Fruit fly (Drosophila melanogaster) S2 (cell line): ENCODE measurements around the gene hth.

ENCODE experiments used
- CG8478 ChIP-seq: fragments of >200 bp; optimal IDR thresholded peaks from 2 replicates; lab custom pipeline; 2018
- CTCF ChIP-seq, 2 experiments: fragments of >200 bp; optimal IDR thresholded peaks; 2 replicates each; lab custom pipeline; 2018

Gene hth

DNA sequence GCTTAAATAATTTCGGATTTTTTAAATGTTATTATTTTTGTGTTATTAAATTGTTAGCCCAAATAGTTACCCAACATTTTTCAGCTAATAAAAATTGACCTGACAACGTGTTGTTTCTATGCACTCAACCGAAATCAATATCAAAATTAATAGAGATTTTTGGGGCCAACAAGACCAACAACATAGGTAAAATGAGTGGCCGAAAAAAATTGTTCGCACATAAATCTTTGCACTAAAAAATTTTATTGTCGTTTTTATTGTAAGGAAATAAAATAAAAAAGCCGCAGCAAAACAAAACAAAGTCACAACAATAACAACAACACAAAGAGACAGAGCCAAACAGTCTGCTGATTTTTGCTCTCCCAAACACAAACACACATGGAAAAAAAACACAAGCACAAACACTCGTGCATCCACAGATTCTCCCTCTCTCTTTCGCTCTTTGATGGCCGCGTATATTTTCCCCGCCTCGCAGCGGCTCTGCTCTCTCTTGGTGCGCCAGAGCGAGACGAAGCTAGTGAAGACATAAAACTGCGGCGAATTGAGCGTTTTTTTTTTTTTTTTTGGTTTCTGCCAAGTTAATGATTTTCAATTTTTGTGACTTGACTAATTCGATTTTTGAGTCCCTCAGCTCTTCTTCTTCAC is 103.7 kb downstream of the hth start:
- no peak for TF ChIP-seq CTCF (optimal IDR thresholded peaks at IDR 0.05; lab: Kevin White, UChicago)
- no peak for TF ChIP-seq CG8478

- TF ChIP-seq CTCF (optimal IDR thresholded peaks at IDR 0.05; lab: Kevin White, UChicago): no peak
- TF ChIP-seq CG8478: no peak
Measured at dm6 chr3R:10534689-10535088, 104.7 kb downstream of the hth start.

- TF ChIP-seq CTCF (optimal IDR thresholded peaks at IDR 0.05; lab: Kevin White, UChicago): no peak
- TF ChIP-seq CG8478: no peak
Measured at dm6 chr3R:10533146-10533545, 106.2 kb downstream of the hth start.

DNA sequence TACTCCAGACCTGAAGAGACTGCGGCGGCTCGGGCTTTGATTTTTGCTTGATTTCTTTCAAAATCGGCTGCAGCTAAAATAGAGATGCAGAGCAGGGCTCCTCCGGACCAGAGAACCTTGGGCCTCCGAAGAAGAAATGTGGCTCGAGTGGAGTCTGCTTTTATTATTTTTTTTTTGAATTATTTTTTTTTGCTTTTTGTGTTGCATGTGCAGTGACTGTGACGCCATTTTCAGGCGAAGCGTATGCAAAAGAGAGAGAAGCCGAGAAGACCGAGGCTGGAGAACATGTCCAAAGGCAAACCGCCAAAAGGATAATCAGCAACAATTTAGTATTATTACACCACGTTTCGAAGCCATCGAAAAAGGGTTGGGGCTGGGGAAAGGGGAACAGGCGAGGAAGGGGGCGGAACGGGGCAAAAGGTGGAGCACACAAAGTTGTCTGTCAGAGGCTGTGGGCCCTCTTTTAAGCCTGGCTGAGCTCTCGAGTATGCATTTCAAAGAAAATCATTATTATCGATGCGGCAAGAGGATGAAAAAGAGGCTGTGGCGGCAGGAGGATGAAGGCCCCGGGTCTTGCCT is 107.0 kb downstream of the hth start:
- TF ChIP-seq CTCF (optimal IDR thresholded peaks at IDR 0.05; lab: Kevin White, UChicago) (no peak), CG8478 (no peak)

- TF ChIP-seq CTCF (optimal IDR thresholded peaks at IDR 0.05; lab: Kevin White, UChicago): no peak
- no peak for TF ChIP-seq CG8478
Measured at dm6 chr3R:10531798-10532197, 107.6 kb downstream of the hth start.

DNA sequence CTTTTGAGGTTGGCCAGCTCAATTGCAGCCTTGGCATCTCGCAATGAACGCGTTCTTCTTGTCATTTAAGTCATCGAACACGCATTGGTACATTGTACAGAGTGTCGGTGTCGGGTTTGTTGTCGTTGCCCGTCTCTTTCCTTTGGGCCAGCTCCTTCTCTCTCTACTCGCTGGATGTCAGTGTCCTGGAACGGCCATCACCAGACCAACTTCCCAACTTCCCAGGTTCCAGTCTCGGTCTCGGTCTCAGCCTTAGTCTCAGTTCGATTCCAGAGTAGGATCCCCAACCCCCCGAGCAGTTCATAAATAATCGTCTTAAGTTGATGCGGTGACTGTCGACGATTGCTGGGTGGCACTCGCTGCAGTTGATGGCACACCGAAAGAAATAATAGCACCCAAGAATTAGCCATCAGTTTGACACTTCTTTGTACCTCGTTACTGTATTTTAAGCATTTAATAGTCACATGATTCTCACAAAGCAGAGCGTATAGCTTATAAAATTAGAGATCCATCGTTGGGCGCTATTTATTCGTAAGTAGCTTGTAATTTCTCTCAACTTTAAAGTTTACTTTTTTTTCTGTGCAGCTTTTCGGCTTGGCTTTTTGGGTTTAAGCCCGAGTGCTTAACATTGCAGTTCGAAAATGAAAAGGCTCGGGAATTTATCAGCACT is 108.9 kb downstream of the hth start:
- TF ChIP-seq CTCF (optimal IDR thresholded peaks at IDR 0.05; lab: Kevin White, UChicago) (no peak), CG8478 (no peak)

DNA sequence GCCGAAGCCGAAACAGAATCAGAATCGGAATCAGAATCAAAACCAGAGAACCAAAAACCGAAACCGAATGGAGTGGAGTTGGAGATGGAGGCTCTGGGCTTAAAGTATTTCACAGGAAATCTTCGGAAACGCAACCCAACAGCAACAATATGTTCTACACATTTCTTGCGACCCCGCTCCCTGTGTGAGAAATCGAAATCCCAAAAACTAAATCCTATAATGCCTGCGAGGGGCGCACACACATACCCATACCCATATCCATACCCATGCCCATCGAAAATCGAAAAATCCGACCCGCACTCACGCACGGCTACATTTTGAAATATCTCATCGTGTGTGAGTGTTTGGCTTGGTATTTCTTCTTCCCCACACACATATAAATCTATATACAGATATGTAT is 110.9 kb downstream of the hth start:
- TF ChIP-seq CG8478 (no peak), CTCF (optimal IDR thresholded peaks at IDR 0.05; lab: Kevin White, UChicago) (no peak)

DNA sequence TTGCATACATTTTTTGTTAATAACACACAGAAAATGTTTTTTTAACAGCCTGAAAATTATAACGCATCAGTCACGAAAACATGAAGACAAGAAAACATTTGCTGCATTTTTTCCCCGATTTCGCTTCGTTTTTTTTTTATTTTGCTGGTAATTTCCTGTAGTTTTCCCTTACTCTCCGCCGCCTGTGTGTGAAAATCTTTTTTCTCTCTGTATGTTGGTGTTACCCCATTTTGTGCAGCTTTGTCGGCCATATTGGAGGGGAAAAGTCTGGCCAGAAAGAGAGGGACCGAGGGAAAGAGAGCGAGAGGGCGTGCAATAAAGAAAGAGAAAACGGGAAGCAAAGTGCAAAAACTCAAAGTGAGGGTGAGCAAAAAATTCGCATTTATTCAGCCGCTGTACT is 111.8 kb downstream of the hth start:
- no peak for TF ChIP-seq CG8478
- no peak for TF ChIP-seq CTCF (optimal IDR thresholded peaks at IDR 0.05; lab: Kevin White, UChicago)

- TF ChIP-seq CG8478: no peak
- no peak for TF ChIP-seq CTCF (optimal IDR thresholded peaks at IDR 0.05; lab: Kevin White, UChicago)
Measured at dm6 chr3R:10522890-10523289, 116.5 kb downstream of the hth start.

DNA sequence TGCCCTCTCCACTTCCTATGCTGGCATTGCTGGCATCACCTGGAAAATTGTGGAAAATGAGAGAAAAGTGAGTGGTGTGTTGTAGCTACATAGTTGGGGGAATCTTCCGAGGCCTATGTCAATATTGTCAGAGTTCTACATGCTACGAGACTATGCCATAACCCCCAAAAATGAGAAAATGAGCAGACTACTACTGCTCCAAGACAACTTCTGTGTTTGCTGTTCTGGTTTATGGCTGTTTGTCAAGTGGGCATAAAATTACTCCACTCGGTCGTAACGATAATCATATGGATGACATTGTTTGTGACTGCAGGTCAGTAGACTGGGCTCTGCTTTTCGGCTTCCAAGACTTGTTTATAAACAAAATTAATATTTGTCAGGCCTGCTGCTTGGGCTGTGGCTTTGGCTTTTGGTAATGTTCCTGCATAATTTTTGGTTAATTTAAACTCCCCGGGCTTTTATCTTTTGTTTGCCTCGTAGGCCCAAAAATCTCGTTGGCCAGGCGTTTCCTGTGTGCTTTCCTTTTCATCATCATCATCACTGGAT is 118.1 kb downstream of the hth start:
- TF ChIP-seq CG8478: no peak
- TF ChIP-seq CTCF (optimal IDR thresholded peaks at IDR 0.05; lab: Kevin White, UChicago): no peak

- TF ChIP-seq CTCF (optimal IDR thresholded peaks at IDR 0.05; lab: Kevin White, UChicago) (no peak), CG8478 (no peak)
Measured at dm6 chr3R:10520287-10521008, 118.9 kb downstream of the hth start.

DNA sequence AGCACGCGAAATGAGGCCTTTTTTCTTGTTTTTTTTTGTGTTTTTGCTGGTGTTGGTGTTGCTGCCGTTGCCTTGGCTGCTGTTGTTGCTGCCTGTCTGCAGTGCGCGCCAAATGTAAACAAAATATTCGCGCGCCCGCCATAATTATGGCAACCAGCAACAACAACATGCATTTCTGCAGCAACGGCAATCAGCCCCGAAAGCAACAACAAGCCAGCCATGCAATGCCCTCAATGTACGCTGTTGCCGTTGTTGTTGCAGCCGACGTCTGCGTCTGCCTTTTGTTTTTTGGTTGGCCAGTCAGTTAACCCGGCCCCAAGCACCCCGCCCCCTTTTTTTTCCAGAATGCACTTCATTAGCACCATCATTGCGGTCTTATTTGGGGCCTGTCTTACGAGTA is 120.8 kb downstream of the hth start:
- TF ChIP-seq CTCF (optimal IDR thresholded peaks at IDR 0.05; lab: Kevin White, UChicago) (no peak), CG8478 (no peak)

DNA sequence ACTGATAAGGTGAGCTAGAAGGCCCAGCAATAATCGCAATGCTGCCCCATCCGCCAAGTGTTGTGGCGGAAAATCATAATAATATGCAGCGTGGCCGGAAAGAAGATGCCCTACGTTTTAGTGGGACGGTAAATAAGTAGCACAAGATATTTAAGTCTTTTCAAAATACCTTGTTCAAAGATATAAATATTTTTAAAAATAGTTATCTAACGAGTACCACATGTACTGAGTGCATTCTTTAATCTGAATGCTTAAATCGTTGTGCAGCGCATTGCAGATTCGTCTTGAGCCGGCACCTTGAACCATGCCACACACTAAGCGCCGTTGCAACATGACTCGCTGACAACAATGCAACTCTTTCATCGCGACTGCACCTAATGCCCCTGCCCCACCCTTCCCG is 121.5 kb downstream of the hth start:
- no peak for TF ChIP-seq CG8478
- TF ChIP-seq CTCF (optimal IDR thresholded peaks at IDR 0.05; lab: Kevin White, UChicago): no peak

- no peak for TF ChIP-seq CG8478
- no peak for TF ChIP-seq CTCF (optimal IDR thresholded peaks at IDR 0.05; lab: Kevin White, UChicago)
Measured at dm6 chr3R:10514559-10515136, 124.7 kb downstream of the hth start.

DNA sequence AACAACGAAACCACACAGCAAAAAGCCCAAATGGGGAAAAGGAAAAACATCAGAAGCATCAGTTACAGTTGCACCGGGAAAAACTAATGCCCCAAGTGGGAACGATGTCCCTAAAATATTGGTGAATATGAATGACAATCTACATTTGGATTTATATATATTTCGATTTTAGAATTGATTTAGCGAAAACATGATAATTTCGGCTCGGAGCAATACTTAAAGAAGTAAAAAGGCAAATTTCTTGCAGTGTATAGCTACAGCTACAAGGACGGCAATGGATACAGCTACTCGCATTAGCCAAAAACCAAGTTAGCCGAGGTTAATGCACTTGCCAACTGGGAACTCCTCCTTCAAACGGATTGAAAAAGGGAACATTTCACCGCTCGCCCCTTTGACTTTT is 127.1 kb downstream of the hth start:
- TF ChIP-seq CTCF (optimal IDR thresholded peaks at IDR 0.05; lab: Kevin White, UChicago) (no peak), CG8478 (no peak)
